Worm (Caenorhabditis elegans) whole organism, midembryonic: ENCODE results near the gene K07H8.12.

ENCODE experiments used
- cog-1 ChIP-seq: sonication (generic microtip); optimal IDR thresholded peaks from 2 replicates; lab custom pipeline; 2016; ENCODE audit warnings: missing genetic modification characterization, missing compliant biosample characterization
- klf-2 ChIP-seq: fragments of 200-800 bp; sonication (Bioruptor generic); conservative IDR thresholded peaks from 2 replicates; pipeline ENCODE4 v1.3.6; 2022; ENCODE audit warnings: missing genetic modification reagents, missing genetic modification characterization, missing compliant biosample characterization
- ref-1 ChIP-seq: fragments of 200-800 bp; sonication (Bioruptor generic); conservative IDR thresholded peaks from 2 replicates; pipeline ENCODE4 v1.3.6; 2022; ENCODE audit warnings: missing genetic modification reagents, missing genetic modification characterization, missing compliant biosample characterization

DNA sequence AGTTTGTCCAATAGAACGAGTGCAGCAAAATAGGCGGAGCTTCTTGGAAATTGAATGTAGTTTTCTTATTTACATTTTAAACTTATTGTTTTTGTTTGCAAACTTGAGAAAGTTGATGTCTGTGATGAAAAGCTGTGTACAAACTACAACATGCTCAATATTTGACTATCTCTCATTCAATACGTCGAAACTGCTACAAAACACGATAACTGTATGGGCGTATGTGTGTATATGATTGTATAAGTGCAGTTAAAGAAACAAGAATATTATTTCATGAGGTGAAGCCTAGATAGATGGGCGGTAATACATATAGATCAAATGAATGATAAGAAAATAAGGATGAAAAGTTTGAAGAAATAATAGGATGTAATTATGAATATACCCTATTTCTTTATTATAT is 36.9 kb downstream of the K07H8.12 start:
- TF ChIP-seq ref-1 (GFP tag; lab: Robert Waterston, UW), result no peak
- no peak for TF ChIP-seq klf-2 (GFP tag; lab: Robert Waterston, UW)
- TF ChIP-seq cog-1 (tag; lab: Kevin White, UChicago), result no peak
